Worm (Caenorhabditis elegans): Measurements from ENCODE around the gene clec-206.

clec-206 gene

DNA sequence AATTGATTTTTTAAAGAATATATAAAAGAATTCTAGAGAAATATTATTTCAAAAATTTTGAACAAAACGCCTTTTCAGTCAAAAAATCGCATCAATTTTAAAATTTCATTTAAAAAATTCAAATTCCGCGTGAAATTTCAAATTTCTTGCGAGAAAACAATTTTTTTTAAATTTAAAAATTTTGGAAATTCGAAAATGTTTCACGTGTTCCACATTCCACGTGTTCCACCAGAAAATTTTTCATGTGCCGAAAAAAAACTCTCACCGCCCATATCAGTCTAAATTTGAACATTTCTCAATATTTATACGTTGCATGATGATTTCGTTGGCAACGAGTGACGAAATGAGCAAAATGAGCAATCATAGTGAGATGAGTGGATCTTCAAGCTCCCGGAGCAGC is 29.1 kb downstream of the clec-206 start, which contains the start of gene fbxa-201:
TSS of gene fbxa-201 (plus strand) at position 301 of the 400 bp plus-strand sequence.
- no peak for TF ChIP-seq mdl-1 (tag; optimal IDR thresholded peaks at IDR 0.05)
- no peak for TF ChIP-seq nhr-11 (tag; optimal IDR thresholded peaks at IDR 0.05)
- no peak for TF ChIP-seq ceh-16 (tag; optimal IDR thresholded peaks at IDR 0.05)
- no peak for TF ChIP-seq ceh-28 (tag; optimal IDR thresholded peaks at IDR 0.05)
- no peak for TF ChIP-seq fkh-10 (GFP tag; optimal IDR thresholded peaks at IDR 0.05)
- TF ChIP-seq lin-39 (tag; optimal IDR thresholded peaks at IDR 0.05) = no peak
- no peak for TF ChIP-seq nhr-25 (tag; optimal IDR thresholded peaks at IDR 0.05)
- no peak for TF ChIP-seq nhr-237 (tag; optimal IDR thresholded peaks at IDR 0.05)
- no peak for TF ChIP-seq fos-1 (tag; optimal IDR thresholded peaks at IDR 0.05)
- no peak for TF ChIP-seq elt-1 (tag; optimal IDR thresholded peaks at IDR 0.05)
- TF ChIP-seq nhr-76 (tag; optimal IDR thresholded peaks at IDR 0.05) = no peak
- no peak for TF ChIP-seq tbx-2 (tag; optimal IDR thresholded peaks at IDR 0.05)
- no peak for TF ChIP-seq nhr-67 (tag; optimal IDR thresholded peaks at IDR 0.05)
- TF ChIP-seq ztf-11 (tag; optimal IDR thresholded peaks at IDR 0.05) = no peak
- no peak for TF ChIP-seq mml-1 (tag; optimal IDR thresholded peaks at IDR 0.05)
- no peak for TF ChIP-seq nhr-43 (tag; optimal IDR thresholded peaks at IDR 0.05; ENCODE audit: poor library complexity, severe bottlenecking)
- no peak for TF ChIP-seq nhr-77 (tag; optimal IDR thresholded peaks at IDR 0.05)
- no peak for TF ChIP-seq nhr-28 (tag; optimal IDR thresholded peaks at IDR 0.05)
- TF ChIP-seq fkh-2 (tag; optimal IDR thresholded peaks at IDR 0.05) = no peak

ce11 chrV:1969690-1970089 is 34.4 kb downstream of the clec-206 start:
- TF ChIP-seq nhr-77 (tag; optimal IDR thresholded peaks at IDR 0.05) (no peak), fkh-10 (GFP tag; optimal IDR thresholded peaks at IDR 0.05) (no peak)

DNA sequence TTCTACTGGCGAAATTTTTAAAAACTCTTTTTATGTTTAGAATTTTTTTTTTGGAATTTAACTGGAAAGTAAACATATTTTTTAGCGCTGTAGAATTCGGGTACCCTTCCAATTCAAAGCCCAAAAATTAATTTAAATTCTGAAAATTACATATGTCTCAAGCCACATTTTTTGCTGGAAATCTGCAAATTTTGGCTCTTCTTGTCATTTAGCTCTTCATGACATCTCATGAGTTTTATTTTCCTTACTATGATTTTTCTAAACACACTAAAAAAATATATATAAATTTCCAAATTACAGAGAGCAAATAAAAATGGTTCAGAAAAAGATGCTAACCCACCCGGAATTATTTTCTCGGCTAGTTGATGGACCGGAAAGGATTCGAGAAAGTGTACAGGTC is 34.9 kb downstream of the clec-206 start, which contains the start of gene acs-3:
TSS of gene acs-3 (plus strand) at position 301 of the 400 bp plus-strand sequence.
- TF ChIP-seq mdl-1 (tag; optimal IDR thresholded peaks at IDR 0.05) = no peak
- no peak for TF ChIP-seq eor-1 (tag; optimal IDR thresholded peaks at IDR 0.05)
- TF ChIP-seq ceh-28 (tag; optimal IDR thresholded peaks at IDR 0.05) = no peak
- no peak for TF ChIP-seq nfya-1 (tag; optimal IDR thresholded peaks at IDR 0.05; ENCODE audit: insufficient read depth)
- no peak for TF ChIP-seq ztf-4 (tag; optimal IDR thresholded peaks at IDR 0.05)
- no peak for TF ChIP-seq elt-3 (tag; optimal IDR thresholded peaks at IDR 0.05)
- no peak for TF ChIP-seq fkh-10 (GFP tag; optimal IDR thresholded peaks at IDR 0.05)
- TF ChIP-seq ceh-16 (tag; optimal IDR thresholded peaks at IDR 0.05) = no peak
- no peak for TF ChIP-seq egl-5 (tag; optimal IDR thresholded peaks at IDR 0.05)
- no peak for TF ChIP-seq skn-1 (tag; optimal IDR thresholded peaks at IDR 0.05)
- TF ChIP-seq R02D3.7 (tag; optimal IDR thresholded peaks at IDR 0.05) = no peak
- TF ChIP-seq nhr-23 (tag; optimal IDR thresholded peaks at IDR 0.05) = no peak
- TF ChIP-seq nhr-11 (tag; optimal IDR thresholded peaks at IDR 0.05) = no peak
- TF ChIP-seq nhr-77 (tag; optimal IDR thresholded peaks at IDR 0.05) = no peak

- TF ChIP-seq snpc-4 (tag; optimal IDR thresholded peaks at IDR 0.05) (no peak), fkh-2 (tag; optimal IDR thresholded peaks at IDR 0.05) (no peak), elt-1 (tag; optimal IDR thresholded peaks at IDR 0.05) (no peak), ZK546.5 (tag; optimal IDR thresholded peaks at IDR 0.05) (no peak), pqm-1 (tag; optimal IDR thresholded peaks at IDR 0.05) (no peak), zag-1 (tag; optimal IDR thresholded peaks at IDR 0.05) (no peak), elt-2 (tag; optimal IDR thresholded peaks at IDR 0.05) (no peak), pha-4 (tag; optimal IDR thresholded peaks at IDR 0.05) (no peak), ztf-4 (tag; optimal IDR thresholded peaks at IDR 0.05) (no peak), unc-62 (GFP tag; optimal IDR thresholded peaks at IDR 0.05) (no peak), fkh-10 (GFP tag; optimal IDR thresholded peaks at IDR 0.05) (no peak), ceh-82 (tag; optimal IDR thresholded peaks at IDR 0.05) (no peak), egl-5 (tag; optimal IDR thresholded peaks at IDR 0.05) (no peak), eor-1 (tag; optimal IDR thresholded peaks at IDR 0.05) (no peak), nhr-11 (tag; optimal IDR thresholded peaks at IDR 0.05) (no peak)
These were observed 35.3 kb downstream of the clec-206 start for ce11 chrV:1968809-1969208.

- TF ChIP-seq elt-3 (tag; optimal IDR thresholded peaks at IDR 0.05) = no peak
- TF ChIP-seq ceh-82 (tag; optimal IDR thresholded peaks at IDR 0.05) = no peak
- TF ChIP-seq R02D3.7 (tag; optimal IDR thresholded peaks at IDR 0.05) = no peak
- peak; percentile 85 for TF ChIP-seq nhr-76 (tag; optimal IDR thresholded peaks at IDR 0.05)
These were observed 37.2 kb downstream of the clec-206 start for ce11 chrV:1966962-1967361.

Data from whole organism, L3 larva.